In genomic region chrII:15217949-15218348, ce11 we compare ENCODE assay signal across 4 worm cellular contexts.
TF ChIP-seq lines count a peak whose summit lies in the region.

No protein-coding gene starts in this region.

TF ChIP-seq in whole organism, L2 larva, 48 proteins besides CTCF, POLR2A, EP300 and RAD21:
- no peak for TF ChIP-seq peb-1 (tag; optimal IDR thresholded peaks at IDR 0.05; lab: Kevin White, UChicago)
- TF ChIP-seq ztf-4 (tag; optimal IDR thresholded peaks at IDR 0.05; lab: Kevin White, UChicago) = no peak
- no peak for TF ChIP-seq lin-11 (tag; optimal IDR thresholded peaks at IDR 0.05; lab: Kevin White, UChicago)
- TF ChIP-seq gmeb-1 (tag; optimal IDR thresholded peaks at IDR 0.05; lab: Kevin White, UChicago) = no peak
- TF ChIP-seq nhr-237 (tag; optimal IDR thresholded peaks at IDR 0.05; lab: Kevin White, UChicago) = no peak
- TF ChIP-seq blmp-1 (tag; optimal IDR thresholded peaks at IDR 0.05; lab: Kevin White, UChicago; ENCODE audit: insufficient read depth) = peak; percentile 11
TF ChIP-seq in whole organism, L2 larva: peak in this region for 1.

TF ChIP-seq in whole organism, L4 larva, 104 proteins besides CTCF, POLR2A, EP300 and RAD21:
- TF ChIP-seq pha-4 (GFP tag; IDR thresholded peaks at IDR 0.05; lab: Robert Waterston, UW) (peak; percentile 71; the same call in 1 of the 2 replicates), pha-4 (tag; optimal IDR thresholded peaks at IDR 0.05; lab: Kevin White, UChicago) (no peak), fos-1 (tag; optimal IDR thresholded peaks at IDR 0.05; lab: Kevin White, UChicago) (no peak), egl-43 (GFP tag; IDR thresholded peaks at IDR 0.05; lab: Robert Waterston, UW) (0 out of 2 replicates have a peak, but pooled peaks have one; percentile 26), set-16 (GFP tag; IDR thresholded peaks at IDR 0.05; lab: Robert Waterston, UW) (peak; percentile 97), nhr-237 (tag; optimal IDR thresholded peaks at IDR 0.05; lab: Kevin White, UChicago) (no peak), zag-1 (tag; optimal IDR thresholded peaks at IDR 0.05; lab: Kevin White, UChicago) (no peak), daf-16 (GFP tag; optimal IDR thresholded peaks at IDR 0.05; lab: Kevin White, UChicago) (no peak), daf-16 (tag; optimal IDR thresholded peaks at IDR 0.05; lab: Kevin White, UChicago) (no peak), unc-62 (GFP tag; optimal IDR thresholded peaks at IDR 0.05 in 1 of 2; lab: Kevin White, UChicago) (no peak), unc-62 (tag; optimal IDR thresholded peaks at IDR 0.05; lab: Kevin White, UChicago) (no peak), D1046.2 (GFP tag; IDR thresholded peaks at IDR 0.05; lab: Robert Waterston, UW) (no peak), mxl-3 (GFP tag; optimal IDR thresholded peaks at IDR 0.05; lab: Kevin White, UChicago) (peak; percentile 18), lsy-2 (tag; optimal IDR thresholded peaks at IDR 0.05; lab: Kevin White, UChicago) (no peak), unc-39 (tag; optimal IDR thresholded peaks at IDR 0.05; lab: Kevin White, UChicago) (no peak), madf-9 (GFP tag; conservative IDR thresholded peaks at IDR 0.05; lab: Robert Waterston, UW) (0 out of 2 replicates have a peak, but pooled peaks have one; percentile 20), nhr-102 (tag; optimal IDR thresholded peaks at IDR 0.05; lab: Kevin White, UChicago) (no peak), nhr-42 (GFP tag; IDR thresholded peaks at IDR 0.05; lab: Robert Waterston, UW) (peak; percentile 53; the same call in 1 of the 2 replicates), nhr-41 (GFP tag; IDR thresholded peaks at IDR 0.05; lab: Robert Waterston, UW) (no peak), mxl-2 (GFP tag; conservative IDR thresholded peaks at IDR 0.05; lab: Robert Waterston, UW) (no peak), hlh-11 (tag; optimal IDR thresholded peaks at IDR 0.05; lab: Kevin White, UChicago) (peak; percentile 34), ZK337.2 (GFP tag; IDR thresholded peaks at IDR 0.05; lab: Robert Waterston, UW) (0 out of 2 replicates have a peak, but pooled peaks have one; percentile 27), arid-1 (GFP tag; conservative IDR thresholded peaks at IDR 0.05; lab: Robert Waterston, UW) (0 out of 2 replicates have a peak, but pooled peaks have one; percentile 36)

TF ChIP-seq in whole organism, late embryonic, 69 proteins besides CTCF, POLR2A, EP300 and RAD21 (continues in another document):
- TF ChIP-seq ceh-45 (GFP tag; IDR thresholded peaks at IDR 0.05; lab: Robert Waterston, UW) = no peak
- no peak for TF ChIP-seq ceh-30 (tag; optimal IDR thresholded peaks at IDR 0.05; lab: Kevin White, UChicago)
- TF ChIP-seq madf-2 (tag; optimal IDR thresholded peaks at IDR 0.05; lab: Kevin White, UChicago) = peak; percentile 22
- peak; percentile 27 for TF ChIP-seq ceh-31 (tag; optimal IDR thresholded peaks at IDR 0.05; lab: Kevin White, UChicago)
- TF ChIP-seq nhr-232 (tag; optimal IDR thresholded peaks at IDR 0.05; lab: Kevin White, UChicago) = no peak
- TF ChIP-seq dve-1 (tag; optimal IDR thresholded peaks at IDR 0.05; lab: Kevin White, UChicago) = peak; percentile 22
- TF ChIP-seq ref-2 (tag; optimal IDR thresholded peaks at IDR 0.05; lab: Kevin White, UChicago) = no peak
- TF ChIP-seq zip-5 (tag; optimal IDR thresholded peaks at IDR 0.05; lab: Kevin White, UChicago) = no peak
- TF ChIP-seq hlh-30 (tag; optimal IDR thresholded peaks at IDR 0.05; lab: Kevin White, UChicago; ENCODE audit: insufficient read depth) = no peak
- no peak for TF ChIP-seq lin-11 (tag; optimal IDR thresholded peaks at IDR 0.05; lab: Kevin White, UChicago)
- TF ChIP-seq K09A11.1 (tag; optimal IDR thresholded peaks at IDR 0.05; lab: Kevin White, UChicago; ENCODE audit: insufficient read depth) = no peak
- no peak for TF ChIP-seq pqm-1 (tag; optimal IDR thresholded peaks at IDR 0.05; lab: Kevin White, UChicago)
- no peak for TF ChIP-seq fax-1 (tag; optimal IDR thresholded peaks at IDR 0.05; lab: Kevin White, UChicago)
- TF ChIP-seq C38D4.7 (GFP tag; optimal IDR thresholded peaks at IDR 0.05; lab: Kevin White, UChicago) = peak; percentile 22
- TF ChIP-seq pros-1 (tag; optimal IDR thresholded peaks at IDR 0.05; lab: Kevin White, UChicago) = no peak
- TF ChIP-seq F13H6.1 (tag; optimal IDR thresholded peaks at IDR 0.05; lab: Kevin White, UChicago) = peak; percentile 11
- TF ChIP-seq dmd-4 (tag; optimal IDR thresholded peaks at IDR 0.05; lab: Kevin White, UChicago; ENCODE audit: borderline replicate concordance) = no peak
- TF ChIP-seq hlh-8 (tag; optimal IDR thresholded peaks at IDR 0.05; lab: Kevin White, UChicago) = no peak
- no peak for TF ChIP-seq unc-3 (GFP tag; conservative IDR thresholded peaks at IDR 0.05; lab: Robert Waterston, UW)
- no peak for TF ChIP-seq unc-3 (tag; optimal IDR thresholded peaks at IDR 0.05; lab: Kevin White, UChicago)
- TF ChIP-seq nfya-1 (tag; optimal IDR thresholded peaks at IDR 0.05; lab: Kevin White, UChicago) = peak; percentile 7
- peak; percentile 15 for TF ChIP-seq ceh-34 (tag; optimal IDR thresholded peaks at IDR 0.05; lab: Kevin White, UChicago)
- no peak for TF ChIP-seq hlh-13 (GFP tag; optimal IDR thresholded peaks at IDR 0.05; lab: Kevin White, UChicago)
- no peak for TF ChIP-seq nhr-11 (tag; optimal IDR thresholded peaks at IDR 0.05; lab: Kevin White, UChicago)
- no peak for TF ChIP-seq syd-9 (tag; optimal IDR thresholded peaks at IDR 0.05; lab: Kevin White, UChicago)
- TF ChIP-seq ceh-18 (tag; optimal IDR thresholded peaks at IDR 0.05; lab: Kevin White, UChicago) = no peak
- no peak for TF ChIP-seq ceh-9 (tag; optimal IDR thresholded peaks at IDR 0.05; lab: Kevin White, UChicago)
- no peak for TF ChIP-seq ztf-16 (tag; optimal IDR thresholded peaks at IDR 0.05; lab: Kevin White, UChicago)
- TF ChIP-seq T23F11.4 (GFP tag; optimal IDR thresholded peaks at IDR 0.05; lab: Kevin White, UChicago) = peak; percentile 13
- no peak for TF ChIP-seq pax-1 (tag; optimal IDR thresholded peaks at IDR 0.05; lab: Kevin White, UChicago)
- peak; percentile 24 for TF ChIP-seq ets-4 (tag; optimal IDR thresholded peaks at IDR 0.05; lab: Kevin White, UChicago)
- TF ChIP-seq rnt-1 (tag; optimal IDR thresholded peaks at IDR 0.05; lab: Kevin White, UChicago) = peak; percentile 51
- no peak for TF ChIP-seq ttx-3 (tag; optimal IDR thresholded peaks at IDR 0.05; lab: Kevin White, UChicago)
- TF ChIP-seq sdc-2 (tag; optimal IDR thresholded peaks at IDR 0.05; lab: Kevin White, UChicago) = no peak

TF ChIP-seq in whole organism, mixed stage, embryonic, 35 proteins besides CTCF, POLR2A, EP300 and RAD21:
- TF ChIP-seq M03D4.4 (tag; optimal IDR thresholded peaks at IDR 0.05; lab: Kevin White, UChicago) (peak; percentile 39), ceh-83 (GFP tag; optimal IDR thresholded peaks at IDR 0.05; lab: Kevin White, UChicago) (no peak), elt-1 (tag; optimal IDR thresholded peaks at IDR 0.05; lab: Kevin White, UChicago; ENCODE audit: borderline replicate concordance, insufficient read depth) (peak; percentile 66), pha-4 (tag; optimal IDR thresholded peaks at IDR 0.05; lab: Kevin White, UChicago) (no peak), zip-8 (tag; optimal IDR thresholded peaks at IDR 0.05; lab: Kevin White, UChicago) (no peak), tbx-8 (GFP tag; optimal IDR thresholded peaks at IDR 0.05; lab: Kevin White, UChicago) (no peak), nhr-2 (tag; optimal IDR thresholded peaks at IDR 0.05; lab: Kevin White, UChicago) (no peak), flh-1 (GFP tag; optimal IDR thresholded peaks at IDR 0.05; lab: Kevin White, UChicago) (no peak), nhr-28 (tag; optimal IDR thresholded peaks at IDR 0.05; lab: Kevin White, UChicago) (no peak), sem-2 (GFP tag; optimal IDR thresholded peaks at IDR 0.05; lab: Kevin White, UChicago) (peak; percentile 33), nhr-12 (tag; optimal IDR thresholded peaks at IDR 0.05; lab: Kevin White, UChicago) (no peak), elt-3 (tag; optimal IDR thresholded peaks at IDR 0.05; lab: Kevin White, UChicago) (no peak), lin-32 (GFP tag; optimal IDR thresholded peaks at IDR 0.05; lab: Kevin White, UChicago) (peak; percentile 23), ceh-43 (GFP tag; optimal IDR thresholded peaks at IDR 0.05; lab: Kevin White, UChicago) (no peak), lin-13 (tag; optimal IDR thresholded peaks at IDR 0.05; lab: Kevin White, UChicago) (no peak), mab-5 (tag; optimal IDR thresholded peaks at IDR 0.05; lab: Kevin White, UChicago) (no peak), nhr-237 (tag; optimal IDR thresholded peaks at IDR 0.05; lab: Kevin White, UChicago) (no peak), mls-2 (tag; optimal IDR thresholded peaks at IDR 0.05; lab: Kevin White, UChicago) (peak; percentile 34), ces-1 (GFP tag; optimal IDR thresholded peaks at IDR 0.05; lab: Kevin White, UChicago) (no peak), lsy-2 (tag; optimal IDR thresholded peaks at IDR 0.05; lab: Kevin White, UChicago) (no peak), snpc-4 (tag; optimal IDR thresholded peaks at IDR 0.05; lab: Kevin White, UChicago) (no peak), ham-2 (GFP tag; optimal IDR thresholded peaks at IDR 0.05; lab: Kevin White, UChicago) (peak; percentile 98), unc-39 (tag; optimal IDR thresholded peaks at IDR 0.05; lab: Kevin White, UChicago) (no peak), nhr-76 (tag; optimal IDR thresholded peaks at IDR 0.05; lab: Kevin White, UChicago) (no peak), bed-3 (GFP tag; optimal IDR thresholded peaks at IDR 0.05; lab: Kevin White, UChicago) (peak; percentile 24), sptf-1 (tag; optimal IDR thresholded peaks at IDR 0.05; lab: Kevin White, UChicago) (peak; percentile 74), mep-1 (tag; optimal IDR thresholded peaks at IDR 0.05; lab: Kevin White, UChicago) (no peak), unc-62 (GFP tag; optimal IDR thresholded peaks at IDR 0.05; lab: Kevin White, UChicago) (no peak), cnd-1 (tag; optimal IDR thresholded peaks at IDR 0.05; lab: Kevin White, UChicago) (no peak), drap-1 (GFP tag; optimal IDR thresholded peaks at IDR 0.05; lab: Kevin White, UChicago) (no peak), hlh-1 (tag; optimal IDR thresholded peaks at IDR 0.05; lab: Kevin White, UChicago) (no peak), blmp-1 (tag; optimal IDR thresholded peaks at IDR 0.05; lab: Kevin White, UChicago) (peak; percentile 95), unc-120 (tag; optimal IDR thresholded peaks at IDR 0.05; lab: Kevin White, UChicago; ENCODE audit: poor library complexity, severe bottlenecking) (no peak), ceh-39 (tag; optimal IDR thresholded peaks at IDR 0.05; lab: Kevin White, UChicago) (no peak), ztf-11 (tag; optimal IDR thresholded peaks at IDR 0.05; lab: Kevin White, UChicago) (no peak)
